Fruit fly (Drosophila melanogaster) whole organism, embryonic: ENCODE measurements around the gene CG9672.

Experiments
- Antp ChIP-seq: fragments of 200-800 bp; sonication (Bioruptor generic); optimal IDR thresholded peaks from 3 replicates; lab custom pipeline; 2016; ENCODE audit warnings: missing biosample characterization, missing genetic modification characterization
- Bteb2 ChIP-seq: fragments of 200-800 bp; sonication (Bioruptor generic); optimal IDR thresholded peaks from 2 replicates; lab custom pipeline; 2016; ENCODE audit warnings: missing biosample characterization, missing genetic modification characterization
- CG11085 ChIP-seq: fragments of 200-800 bp; sonication (Bioruptor generic); IDR thresholded peaks from 2 replicates; pipeline ENCODE4 v1.3.6; 2022; ENCODE audit warnings: missing biosample characterization, missing genetic modification characterization
- CG11696 ChIP-seq: fragments of 200-800 bp; sonication (Bioruptor generic); IDR thresholded peaks from 2 replicates; pipeline ENCODE4 v1.3.6; 2022; ENCODE audit warnings: missing biosample characterization, missing genetic modification characterization
- CG12299 ChIP-seq: fragments of 200-800 bp; sonication (Bioruptor generic); optimal IDR thresholded peaks from 2 replicates; lab custom pipeline; 2018; ENCODE audit warnings: missing biosample characterization, mild to moderate bottlenecking, missing genetic modification characterization
- CG12769 ChIP-seq: fragments of 200-800 bp; sonication (Bioruptor generic); optimal IDR thresholded peaks from 2 replicates; lab custom pipeline; 2019; ENCODE audit warnings: missing biosample characterization, mild to moderate bottlenecking, missing genetic modification characterization, moderate library complexity
- CG13287 ChIP-seq: fragments of 200-800 bp; sonication (Bioruptor generic); IDR thresholded peaks from 2 replicates; pipeline ENCODE4 v1.3.6; 2022; ENCODE audit warnings: missing biosample characterization, missing genetic modification characterization; ENCODE audit not compliant: partially characterized antibody
- CG13296 ChIP-seq: fragments of 200-800 bp; sonication (Bioruptor generic); optimal IDR thresholded peaks from 3 replicates; lab custom pipeline; 2018; ENCODE audit warnings: missing biosample characterization, mild to moderate bottlenecking, missing genetic modification characterization
- CG14014 ChIP-seq: fragments of 200-800 bp; sonication (Bioruptor generic); IDR thresholded peaks from 2 replicates; pipeline ENCODE4 v1.3.6; 2022; ENCODE audit warnings: missing biosample characterization, missing genetic modification characterization
- CG17612 ChIP-seq: fragments of 200-800 bp; sonication (Bioruptor generic); IDR thresholded peaks from 2 replicates; pipeline ENCODE4 v1.3.6; 2022; ENCODE audit warnings: missing biosample characterization, missing genetic modification characterization
- CG18011 ChIP-seq: fragments of 200-800 bp; sonication (Bioruptor generic); optimal IDR thresholded peaks from 2 replicates; lab custom pipeline; 2017; ENCODE audit warnings: missing biosample characterization, missing genetic modification characterization, mild to moderate bottlenecking, moderate library complexity, missing genotype
- CG34376 ChIP-seq: fragments of 200-800 bp; sonication (Bioruptor generic); optimal IDR thresholded peaks from 2 replicates; lab custom pipeline; 2018; ENCODE audit warnings: missing biosample characterization, mild to moderate bottlenecking, missing genetic modification characterization
- CG43689 ChIP-seq: fragments of 200-800 bp; sonication (Bioruptor generic); IDR thresholded peaks from 2 replicates; pipeline ENCODE4 v1.3.6; 2022; ENCODE audit warnings: missing biosample characterization, missing genetic modification characterization
- CG5245 ChIP-seq: fragments of 200-800 bp; sonication (Bioruptor generic); optimal IDR thresholded peaks from 3 replicates; lab custom pipeline; 2016; ENCODE audit warnings: missing biosample characterization, missing genetic modification characterization
- CG6791 ChIP-seq: fragments of 200-800 bp; sonication (Bioruptor generic); IDR thresholded peaks from 3 replicates; pipeline ENCODE4 v1.3.6; 2022; ENCODE audit warnings: missing biosample characterization, missing genetic modification characterization; ENCODE audit not compliant: partially characterized antibody
- CG6854 ChIP-seq: fragments of 200-800 bp; sonication (Bioruptor generic); optimal IDR thresholded peaks from 3 replicates; lab custom pipeline; 2017; ENCODE audit warnings: missing biosample characterization, mild to moderate bottlenecking, missing genetic modification characterization
- CG7271 ChIP-seq: fragments of 200-800 bp; sonication (Bioruptor generic); optimal IDR thresholded peaks from 2 replicates; lab custom pipeline; 2018; ENCODE audit warnings: missing biosample characterization, mild to moderate bottlenecking, missing genetic modification characterization, moderate library complexity
- CG8290 ChIP-seq, 3 experiments: fragments of 200-800 bp; sonication (Bioruptor generic); optimal IDR thresholded peaks; 2 replicates each; lab custom pipeline; 2016 to 2019; ENCODE audit warnings: missing biosample characterization in 3 of 3, missing genetic modification characterization in 3 of 3, mild to moderate bottlenecking in 2 of 3, moderate library complexity in 1 of 3
- CG8388 ChIP-seq: fragments of 200-800 bp; sonication (Bioruptor generic); optimal IDR thresholded peaks from 2 replicates; lab custom pipeline; 2019; ENCODE audit warnings: missing biosample characterization, mild to moderate bottlenecking, missing genetic modification characterization, moderate library complexity
- CTCF ChIP-seq: fragments of 200-800 bp; sonication (Bioruptor generic); optimal IDR thresholded peaks from 2 replicates; lab custom pipeline; 2017; ENCODE audit warnings: missing biosample characterization, mild to moderate bottlenecking, missing genetic modification characterization, moderate library complexity
- Camta ChIP-seq: fragments of 200-800 bp; sonication (Bioruptor generic); optimal IDR thresholded peaks from 2 replicates; lab custom pipeline; 2016; ENCODE audit warnings: missing biosample characterization, missing genetic modification characterization
- Dbx ChIP-seq: fragments of 200-800 bp; sonication (Bioruptor generic); IDR thresholded peaks from 3 replicates; pipeline ENCODE4 v1.3.6; 2022; ENCODE audit warnings: missing biosample characterization, missing genetic modification characterization
- Dfd ChIP-seq, 2 experiments: fragments of >200 bp; optimal IDR thresholded peaks; 2 replicates each; lab custom pipeline; 2017; ENCODE audit warnings: missing biosample characterization in 2 of 2, missing genetic modification characterization in 2 of 2
- Drgx ChIP-seq: fragments of 200-800 bp; sonication (Bioruptor generic); IDR thresholded peaks from 2 replicates; pipeline ENCODE4 v1.3.6; 2022; ENCODE audit warnings: missing biosample characterization, missing genetic modification characterization
- Ets65A ChIP-seq: fragments of 200-800 bp; sonication (Bioruptor generic); peaks from one replicate; lab custom pipeline; 2016; ENCODE audit warnings: missing biosample characterization, missing genetic modification characterization
- GATAe ChIP-seq: fragments of 200-800 bp; sonication (Bioruptor generic); conservative IDR thresholded peaks from 2 replicates; pipeline ENCODE4 v1.3.6; 2022; ENCODE audit warnings: missing biosample characterization, missing genetic modification characterization
- Myb ChIP-seq: fragments of 200-800 bp; sonication (Bioruptor generic); optimal IDR thresholded peaks from 2 replicates; lab custom pipeline; 2016; ENCODE audit warnings: missing biosample characterization, missing genetic modification characterization
- NK7.1 ChIP-seq: fragments of 200-800 bp; sonication (Bioruptor generic); optimal IDR thresholded peaks from 3 replicates; lab custom pipeline; 2016; ENCODE audit warnings: missing biosample characterization, missing genetic modification characterization
- Optix ChIP-seq: fragments of 200-800 bp; sonication (Bioruptor generic); IDR thresholded peaks from 3 replicates; pipeline ENCODE4 v1.3.6; 2022; ENCODE audit warnings: missing biosample characterization, missing genetic modification characterization
- Ptx1 ChIP-seq: fragments of 200-800 bp; sonication (Bioruptor generic); IDR thresholded peaks from 2 replicates; pipeline ENCODE4 v1.3.6; 2022; ENCODE audit warnings: missing biosample characterization, missing genetic modification characterization
- al ChIP-seq: fragments of 200-800 bp; sonication (Bioruptor generic); IDR thresholded peaks from 2 replicates; pipeline ENCODE4 v1.3.6; 2022; ENCODE audit warnings: missing biosample characterization, missing genetic modification characterization
- ara ChIP-seq: fragments of 200-800 bp; sonication (Bioruptor generic); IDR thresholded peaks from 2 replicates; pipeline ENCODE4 v1.3.6; 2022; ENCODE audit warnings: missing biosample characterization, missing genetic modification characterization
- ase ChIP-seq: fragments of 200-800 bp; sonication (Bioruptor generic); IDR thresholded peaks from 3 replicates; pipeline ENCODE4 v1.3.6; 2022; ENCODE audit warnings: missing biosample characterization, missing genetic modification characterization
- cato ChIP-seq: fragments of 200-800 bp; sonication (Bioruptor generic); optimal IDR thresholded peaks from 2 replicates; lab custom pipeline; 2016; ENCODE audit warnings: missing biosample characterization, missing genetic modification characterization, borderline replicate concordance
- dimm ChIP-seq: fragments of 200-800 bp; sonication (Bioruptor generic); IDR thresholded peaks from 2 replicates; pipeline ENCODE4 v1.3.6; 2022; ENCODE audit warnings: missing biosample characterization, missing genetic modification characterization
- disco-r ChIP-seq: fragments of 200-800 bp; sonication (Bioruptor generic); optimal IDR thresholded peaks from 2 replicates; lab custom pipeline; 2016; ENCODE audit warnings: missing biosample characterization, missing genetic modification characterization
- exex ChIP-seq: fragments of 200-800 bp; sonication (Bioruptor generic); optimal IDR thresholded peaks from 4 replicates; lab custom pipeline; 2018; ENCODE audit warnings: missing biosample characterization, mild to moderate bottlenecking, missing genetic modification characterization, moderate library complexity
- grn ChIP-seq: fragments of 200-800 bp; sonication (Bioruptor generic); optimal IDR thresholded peaks from 3 replicates; lab custom pipeline; 2017; ENCODE audit warnings: missing biosample characterization, missing genetic modification characterization
- h ChIP-seq: fragments of >200 bp; optimal IDR thresholded peaks from 2 replicates; lab custom pipeline; 2017
- hkb ChIP-seq, 2 experiments: fragments of 200-800 bp in 1 of 2; fragments of >200 bp in 1 of 2; sonication (Bioruptor generic) in 1 of 2; IDR thresholded peaks in 1 of 2; optimal IDR thresholded peaks in 1 of 2; 2 replicates each; pipeline versions ENCODE4 v1.3.6 to Lab custom; 2017 to 2022; ENCODE audit warnings: missing biosample characterization in 1 of 2, missing genetic modification characterization in 1 of 2
- otp ChIP-seq: fragments of 200-800 bp; sonication (Bioruptor generic); IDR thresholded peaks from 3 replicates; pipeline ENCODE4, ENCODE4 v1.3.6; 2022; ENCODE audit warnings: missing biosample characterization, missing genetic modification characterization
- pfk ChIP-seq: fragments of 200-800 bp; sonication (Bioruptor generic); optimal IDR thresholded peaks from 2 replicates; lab custom pipeline; 2018; ENCODE audit warnings: missing biosample characterization, mild to moderate bottlenecking, missing genetic modification characterization, moderate library complexity
- prd ChIP-seq, 3 experiments: fragments of >200 bp in 2 of 3; fragments of 200-800 bp in 1 of 3; sonication (Bioruptor generic) in 1 of 3; optimal IDR thresholded peaks in 2 of 3; IDR thresholded peaks in 1 of 3; 2 replicates in 2 of 3; 3 replicates in 1 of 3; pipeline versions ENCODE4 v1.3.6 to Lab custom; 2017 to 2022; ENCODE audit warnings: missing biosample characterization in 1 of 3, missing genetic modification characterization in 1 of 3
- pum ChIP-seq: fragments of 200-800 bp; sonication (Bioruptor generic); optimal IDR thresholded peaks from 2 replicates; lab custom pipeline; 2016; ENCODE audit warnings: missing biosample characterization, missing genetic modification characterization
- sd ChIP-seq: fragments of 200-800 bp; sonication (Bioruptor generic); optimal IDR thresholded peaks from 3 replicates; lab custom pipeline; 2018; ENCODE audit warnings: missing biosample characterization, mild to moderate bottlenecking, missing genetic modification characterization, moderate library complexity
- slbo ChIP-seq: fragments of 200-800 bp; sonication (Bioruptor generic); IDR thresholded peaks from 2 replicates; pipeline ENCODE4 v1.3.6; 2022; ENCODE audit warnings: missing biosample characterization, missing genetic modification characterization
- stc ChIP-seq: fragments of 200-800 bp; sonication (Bioruptor generic); IDR thresholded peaks from 2 replicates; pipeline ENCODE4 v1.3.6; 2022; ENCODE audit warnings: missing biosample characterization, missing genetic modification characterization
- sug ChIP-seq: fragments of 200-800 bp; optimal IDR thresholded peaks from 2 replicates; lab custom pipeline; 2019; ENCODE audit warnings: missing biosample characterization, mild to moderate bottlenecking, missing genetic modification characterization, moderate library complexity
- ttk ChIP-seq: fragments of 200-800 bp; sonication (Bioruptor generic); IDR thresholded peaks from 2 replicates; pipeline ENCODE4 v2.1.2; 2022; ENCODE audit warnings: missing biosample characterization, missing genetic modification characterization
- unc-4 ChIP-seq: fragments of 200-800 bp; sonication (Bioruptor generic); IDR thresholded peaks from 2 replicates; pipeline ENCODE4 v1.3.6; 2022; ENCODE audit warnings: missing biosample characterization, missing genetic modification characterization; ENCODE audit not compliant: partially characterized antibody
- yki ChIP-seq: fragments of >200 bp; optimal IDR thresholded peaks from 3 replicates; lab custom pipeline; 2018
- zen ChIP-seq: fragments of 200-800 bp; sonication (Bioruptor generic); optimal IDR thresholded peaks from 3 replicates; lab custom pipeline; 2018; ENCODE audit warnings: missing biosample characterization, mild to moderate bottlenecking, missing genetic modification characterization, moderate library complexity

The CG9672 gene

DNA sequence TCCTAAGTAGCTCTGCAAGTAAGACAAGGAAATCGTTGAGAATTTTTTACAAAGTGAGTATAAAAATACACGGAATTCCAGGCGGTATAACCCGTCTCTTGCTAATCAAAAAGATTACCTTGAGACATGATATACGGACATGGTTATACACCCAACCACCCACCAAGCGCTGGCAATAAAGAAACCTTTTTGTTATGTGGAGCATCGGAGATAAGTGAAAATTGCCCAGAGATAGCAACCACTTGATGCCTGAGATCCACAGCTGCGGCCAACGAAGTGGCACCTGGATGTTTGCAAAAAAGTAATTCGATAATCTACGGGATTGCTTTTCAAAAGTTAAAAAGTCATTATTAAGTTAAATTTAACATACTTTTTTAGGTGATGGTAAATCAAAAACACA, 39.3 kb upstream of the CG9672 start:
- TF ChIP-seq unc-4 = no peak
- no peak for TF ChIP-seq ara (GFP tag; lab: Robert Waterston, UW)
- TF ChIP-seq slbo (GFP tag; lab: Robert Waterston, UW) = no peak
- TF ChIP-seq sd (tag; lab: Kevin White, UChicago) = peak; percentile 48
- TF ChIP-seq ttk (GFP tag; lab: Robert Waterston, UW) = no peak
- peak; percentile 16 for TF ChIP-seq CG34376 (GFP tag; lab: Kevin White, UChicago)
- TF ChIP-seq yki = no peak
- TF ChIP-seq Ptx1 = no peak
- TF ChIP-seq Antp = no peak
- no peak for TF ChIP-seq pum (GFP tag; lab: Kevin White, UChicago)
- TF ChIP-seq CG5245 (GFP tag; lab: Kevin White, UChicago) = no peak
- TF ChIP-seq otp (GFP tag; lab: Robert Waterston, UW) = no peak
- no peak for TF ChIP-seq Dfd (GFP tag; optimal IDR thresholded peaks at IDR 0.05; lab: Kevin White, UChicago)
- peak; percentile 85 for TF ChIP-seq sug (tag; lab: Kevin White, UChicago)
- TF ChIP-seq exex (tag; lab: Kevin White, UChicago) = peak; percentile 64
- no peak for TF ChIP-seq Dbx (GFP tag; lab: Robert Waterston, UW)
- TF ChIP-seq GATAe (GFP tag; lab: Robert Waterston, UW) = 0 out of 2 replicates have a peak, but pooled peaks have one; percentile 18
- no peak for TF ChIP-seq CG12299 (tag; lab: Kevin White, UChicago)
- TF ChIP-seq grn = peak; percentile 28
- TF ChIP-seq CG13296 (GFP tag; lab: Kevin White, UChicago) = no peak
- no peak for TF ChIP-seq prd (optimal IDR thresholded peaks at IDR 0.05; lab: Kevin White, UChicago)
- TF ChIP-seq prd (GFP tag; IDR thresholded peaks at IDR 0.05; lab: Robert Waterston, UW) = no peak
- no peak for TF ChIP-seq Myb
- no peak for TF ChIP-seq CG43689 (GFP tag; lab: Robert Waterston, UW)
- TF ChIP-seq CG12769 (tag; lab: Kevin White, UChicago) = no peak
- TF ChIP-seq CG11696 (GFP tag; lab: Robert Waterston, UW) = peak; percentile 45; the same call in 1 of the 2 replicates
- TF ChIP-seq Drgx (GFP tag; lab: Robert Waterston, UW) = no peak

DNA sequence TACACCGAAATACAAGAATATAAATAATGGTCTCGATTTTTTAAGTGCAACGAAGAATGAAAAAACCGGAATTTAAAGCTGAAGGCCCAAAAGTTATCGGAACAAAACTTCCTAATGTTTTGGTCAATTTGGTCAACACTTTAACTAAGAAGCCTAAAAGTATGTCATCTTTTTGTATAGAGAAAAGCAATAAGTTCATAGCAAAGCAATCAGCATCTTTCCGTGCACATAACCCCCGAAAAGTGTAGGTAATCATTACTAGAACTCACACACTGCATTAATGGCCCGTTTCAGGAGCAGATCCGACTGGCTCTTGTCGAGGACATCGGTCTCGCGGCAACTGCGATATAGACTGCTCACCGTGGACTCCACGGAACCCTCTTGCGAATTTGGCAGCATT, 37.7 kb upstream of the CG9672 start:
- TF ChIP-seq CG11085 (GFP tag; lab: Robert Waterston, UW) (no peak), CG18011 (GFP tag; lab: Kevin White, UChicago) (peak; percentile 96), CG13287 (GFP tag; lab: Robert Waterston, UW) (no peak), hkb (optimal IDR thresholded peaks at IDR 0.05; lab: Kevin White, UChicago) (no peak), hkb (GFP tag; IDR thresholded peaks at IDR 0.05; lab: Robert Waterston, UW) (no peak), ase (no peak), CG8388 (GFP tag; lab: Kevin White, UChicago) (no peak), stc (GFP tag; lab: Robert Waterston, UW) (no peak), al (GFP tag; lab: Robert Waterston, UW) (no peak), cato (GFP tag; lab: Kevin White, UChicago) (no peak), h (lab: Kevin White, UChicago) (no peak), disco-r (GFP tag; lab: Kevin White, UChicago) (no peak), prd (optimal IDR thresholded peaks at IDR 0.05; lab: Kevin White, UChicago) (no peak), prd (GFP tag; IDR thresholded peaks at IDR 0.05; lab: Robert Waterston, UW) (no peak), CG17612 (GFP tag; lab: Robert Waterston, UW) (no peak), NK7.1 (GFP tag; lab: Kevin White, UChicago) (no peak), Optix (GFP tag; lab: Robert Waterston, UW) (no peak), dimm (GFP tag; lab: Robert Waterston, UW) (no peak), CG6791 (0 out of 3 replicates have a peak, but pooled peaks have one; percentile 9), Bteb2 (no peak), yki (no peak), zen (tag; lab: Kevin White, UChicago) (no peak), CTCF (peak; percentile 30), CG7271 (tag; lab: Kevin White, UChicago) (no peak), Ets65A (no peak), pfk (GFP tag; lab: Kevin White, UChicago) (no peak), CG6854 (no peak), CG8290 (GFP tag; optimal IDR thresholded peaks at IDR 0.05; lab: Kevin White, UChicago) (peak; percentile 44), CG8290 (tag; optimal IDR thresholded peaks at IDR 0.05; lab: Kevin White, UChicago) (no peak), CG14014 (GFP tag; lab: Robert Waterston, UW) (no peak), Camta (GFP tag; lab: Kevin White, UChicago) (no peak)
